Fruit fly (Drosophila melanogaster) whole organism, wandering third instar larva: ENCODE measurements around the gene Or19a.
"Not testable (repeated sequence)": the region's sequence is repeated elsewhere in the genome, so short reads cannot be mapped to it uniquely, and the experiment has no call there.

ENCODE experiments used
- Abd-B ChIP-seq: fragments of >200 bp; optimal IDR thresholded peaks from 2 replicates; lab custom pipeline; 2017; ENCODE audit warnings: missing biosample characterization, missing genetic modification characterization
- CrebA ChIP-seq: fragments of 200-800 bp; sonication (Bioruptor generic); optimal IDR thresholded peaks from 2 replicates; lab custom pipeline; 2016; ENCODE audit warnings: missing biosample characterization, mild to moderate bottlenecking, missing genetic modification characterization, borderline replicate concordance
- Dfd ChIP-seq: fragments of >200 bp; optimal IDR thresholded peaks from 2 replicates; lab custom pipeline; 2017; ENCODE audit warnings: missing biosample characterization, missing genetic modification characterization
- Dif ChIP-seq: fragments of 200-275, 200-300 bp; sonication (Bioruptor generic); optimal IDR thresholded peaks from 2 replicates; lab custom pipeline; 2018; ENCODE audit warnings: missing biosample characterization, missing genetic modification characterization; ENCODE audit not compliant: partially characterized antibody
- Hnf4 ChIP-seq: fragments of 200-800 bp; sonication (Bioruptor generic); optimal IDR thresholded peaks from 2 replicates; lab custom pipeline; 2016; ENCODE audit warnings: missing biosample characterization, mild to moderate bottlenecking, missing genetic modification characterization
- Hr83 ChIP-seq: fragments of 200-300 bp; sonication (Bioruptor generic); optimal IDR thresholded peaks from 2 replicates; lab custom pipeline; 2016; ENCODE audit warnings: missing biosample characterization, mild to moderate bottlenecking, missing genetic modification characterization, moderate library complexity; ENCODE audit not compliant: poor library complexity, severe bottlenecking
- Jra ChIP-seq: sonication (Bioruptor generic); optimal IDR thresholded peaks from 2 replicates; lab custom pipeline; 2016; ENCODE audit warnings: missing biosample characterization, missing genetic modification characterization
- Mio ChIP-seq: sonication (Bioruptor generic); optimal IDR thresholded peaks from 2 replicates; lab custom pipeline; 2016; ENCODE audit warnings: missing biosample characterization, missing genetic modification characterization
- Myc ChIP-seq: fragments of >200 bp; optimal IDR thresholded peaks from 2 replicates; lab custom pipeline; 2017
- N ChIP-seq: fragments of >200 bp; optimal IDR thresholded peaks from 2 replicates; lab custom pipeline; 2018; ENCODE audit warnings: missing biosample characterization, missing external identifiers, missing genetic modification characterization
- OdsH ChIP-seq: fragments of 200-800 bp; sonication (Bioruptor generic); optimal IDR thresholded peaks from 2 replicates; lab custom pipeline; 2016; ENCODE audit warnings: missing biosample characterization, mild to moderate bottlenecking, missing genetic modification characterization
- Rel ChIP-seq, 2 experiments: fragments of 200-800 bp; sonication (Bioruptor generic) in 1 of 2; optimal IDR thresholded peaks; 2 replicates in 1 of 2; 3 replicates in 1 of 2; lab custom pipeline; 2016 to 2019; ENCODE audit warnings: mild to moderate bottlenecking in 2 of 2, missing biosample characterization in 2 of 2, missing genetic modification characterization in 2 of 2, moderate library complexity in 1 of 2
- Sp1 ChIP-seq: fragments of 200-800 bp; sonication (Bioruptor generic); optimal IDR thresholded peaks from 3 replicates; lab custom pipeline; 2019; ENCODE audit warnings: missing biosample characterization, mild to moderate bottlenecking, missing genetic modification characterization, moderate library complexity
- br ChIP-seq: fragments of 200-800 bp; sonication (Bioruptor generic); optimal IDR thresholded peaks from 2 replicates; lab custom pipeline; 2016; ENCODE audit warnings: missing biosample characterization, missing genetic modification characterization
- brk ChIP-seq: fragments of 200-800 bp; sonication (Bioruptor generic); optimal IDR thresholded peaks from 2 replicates; lab custom pipeline; 2016; ENCODE audit warnings: missing biosample characterization, mild to moderate bottlenecking, missing genetic modification characterization
- foxo ChIP-seq, 2 experiments: fragments of 200-800 bp; sonication (Bioruptor generic); optimal IDR thresholded peaks; 2 replicates in 1 of 2; 3 replicates in 1 of 2; lab custom pipeline; 2016 to 2017; ENCODE audit warnings: missing biosample characterization in 2 of 2, missing genetic modification characterization in 2 of 2
- fru ChIP-seq: fragments of 200-800 bp; sonication (Bioruptor generic); optimal IDR thresholded peaks from 3 replicates; lab custom pipeline; 2016; ENCODE audit warnings: missing biosample characterization, mild to moderate bottlenecking, missing genetic modification characterization
- h ChIP-seq: fragments of 200-800 bp; sonication (Bioruptor generic); optimal IDR thresholded peaks from 3 replicates; lab custom pipeline; 2016; ENCODE audit warnings: missing biosample characterization, mild to moderate bottlenecking, missing genetic modification characterization
- pan ChIP-seq: fragments of >200 bp; optimal IDR thresholded peaks from 2 replicates; lab custom pipeline; 2017
- rgr ChIP-seq: fragments of 200-800 bp; sonication (Bioruptor generic); optimal IDR thresholded peaks from 3 replicates; lab custom pipeline; 2016; ENCODE audit warnings: missing biosample characterization, mild to moderate bottlenecking, missing genetic modification characterization
- sage ChIP-seq: fragments of 200-800 bp; sonication (Bioruptor generic); optimal IDR thresholded peaks from 2 replicates; lab custom pipeline; 2016; ENCODE audit warnings: missing biosample characterization, mild to moderate bottlenecking, missing genetic modification characterization
- sv ChIP-seq: fragments of 200-800 bp; sonication (Bioruptor generic); optimal IDR thresholded peaks from 3 replicates; lab custom pipeline; 2016; ENCODE audit warnings: missing biosample characterization, missing genetic modification characterization
- tai ChIP-seq: sonication (Bioruptor generic); optimal IDR thresholded peaks from 2 replicates; lab custom pipeline; 2016; ENCODE audit warnings: missing biosample characterization, missing genetic modification characterization
- usp ChIP-seq: fragments of >200 bp; optimal IDR thresholded peaks from 2 replicates; lab custom pipeline; 2017; ENCODE audit warnings: missing biosample characterization, missing genetic modification characterization
- woc ChIP-seq: sonication (Bioruptor generic); optimal IDR thresholded peaks from 2 replicates; lab custom pipeline; 2016; ENCODE audit warnings: missing biosample characterization, mild to moderate bottlenecking, missing genetic modification characterization

Gene Or19a

dm6 chrX:20122153-20122552 lies 20.8 kb downstream of the Or19a start, which contains the start of gene CG34331:
TSS of gene CG34331 (plus strand) at chrX:20122453.
- TF ChIP-seq Rel (GFP tag; optimal IDR thresholded peaks at IDR 0.05; lab: Kevin White, UChicago) (no peak), Rel (tag; optimal IDR thresholded peaks at IDR 0.05; lab: Kevin White, UChicago) (no peak), brk (no peak), fru (no peak), rgr (GFP tag; lab: Kevin White, UChicago) (no peak), Hnf4 (GFP tag; lab: Kevin White, UChicago) (no peak), pan (lab: Kevin White, UChicago) (no peak), Jra (GFP tag; lab: Kevin White, UChicago) (no peak)

- TF ChIP-seq OdsH (GFP tag; lab: Kevin White, UChicago) (no peak), CrebA (GFP tag; lab: Kevin White, UChicago) (no peak), usp (GFP tag; lab: Kevin White, UChicago) (no peak)
These were observed 32.5 kb downstream of the Or19a start, which contains the start of gene karr for dm6 chrX:20110475-20110874. TSS of gene karr (minus strand) at chrX:20110575.

- TF ChIP-seq Sp1 (GFP tag; lab: Kevin White, UChicago) (no peak), brk (no peak)
These were observed 38.0 kb downstream of the Or19a start for dm6 chrX:20104987-20105386.

- TF ChIP-seq Dif, rgr, woc (GFP tag; lab: Kevin White, UChicago): not testable (repeated sequence)
- TF ChIP-seq, all 38 proteins: peak for 0; not testable (repeated sequence) for 38
These were observed 46.6 kb downstream of the Or19a start, which contains the start of gene CG42581 for dm6 chrX:20096374-20096773. TSS of gene CG42581 (minus strand) at chrX:20096474.

dm6 chrX:20094098-20094497 lies 48.9 kb downstream of the Or19a start, which contains the start of gene Or19b:
TSS of gene Or19b (plus strand) at chrX:20094398.
- TF ChIP-seq Mio, Abd-B, h (GFP tag; lab: Kevin White, UChicago): not testable (repeated sequence)

- TF ChIP-seq Myc (lab: Kevin White, UChicago) (no peak), N (GFP tag; lab: Kevin White, UChicago) (no peak), tai (GFP tag; lab: Kevin White, UChicago) (no peak), sage (no peak), Dif (GFP tag; lab: Kevin White, UChicago) (no peak), foxo (GFP tag; optimal IDR thresholded peaks at IDR 0.05; lab: Kevin White, UChicago) (no peak), Hr83 (GFP tag; lab: Kevin White, UChicago) (no peak), sv (no peak), Dfd (GFP tag; lab: Kevin White, UChicago) (no peak), br (GFP tag; lab: Kevin White, UChicago) (no peak), usp (GFP tag; lab: Kevin White, UChicago) (no peak), Rel (GFP tag; optimal IDR thresholded peaks at IDR 0.05; lab: Kevin White, UChicago) (no peak), Rel (tag; optimal IDR thresholded peaks at IDR 0.05; lab: Kevin White, UChicago) (no peak)
- TF ChIP-seq, all 38 proteins: peak for 0
These were observed 50.7 kb downstream of the Or19a start, which contains the start of gene fd19B for dm6 chrX:20092308-20092707. TSS of gene fd19B (minus strand) at chrX:20092408.
